Worm (Caenorhabditis elegans) whole organism, late embryonic: ENCODE results near the gene C47E12.13.

Source experiments
- T23F11.4 ChIP-seq: fragments of 200-800 bp; sonication (Bioruptor generic); optimal IDR thresholded peaks from 2 replicates; lab custom pipeline; 2018; ENCODE audit warnings: mild to moderate bottlenecking, missing genetic modification characterization, missing compliant biosample characterization
- Y22D7AL.16 ChIP-seq: sonication (generic microtip); optimal IDR thresholded peaks from 2 replicates; lab custom pipeline; 2016; ENCODE audit warnings: missing genetic modification characterization, missing compliant biosample characterization
- ahr-1 ChIP-seq: sonication (generic microtip); optimal IDR thresholded peaks from 2 replicates; lab custom pipeline; 2016; ENCODE audit warnings: missing genetic modification characterization, missing compliant biosample characterization
- ceh-14 ChIP-seq: sonication (generic microtip); optimal IDR thresholded peaks from 2 replicates; lab custom pipeline; 2016; ENCODE audit warnings: missing genotype, missing genetic modification characterization, missing compliant biosample characterization
- ceh-24 ChIP-seq: sonication (generic microtip); optimal IDR thresholded peaks from 2 replicates; lab custom pipeline; 2016; ENCODE audit warnings: mild to moderate bottlenecking, missing genetic modification characterization, missing compliant biosample characterization
- ceh-31 ChIP-seq: sonication (generic microtip); optimal IDR thresholded peaks from 2 replicates; lab custom pipeline; 2016; ENCODE audit warnings: missing genetic modification characterization, missing compliant biosample characterization
- ceh-34 ChIP-seq: sonication (generic microtip); optimal IDR thresholded peaks from 2 replicates; lab custom pipeline; 2016; ENCODE audit warnings: mild to moderate bottlenecking, missing genetic modification characterization, missing compliant biosample characterization
- ceh-6 ChIP-seq: fragments of 200-800 bp; sonication (Bioruptor generic); optimal IDR thresholded peaks from 2 replicates; lab custom pipeline; 2018; ENCODE audit warnings: mild to moderate bottlenecking, missing genetic modification characterization, missing compliant biosample characterization
- che-1 ChIP-seq: sonication (generic microtip); optimal IDR thresholded peaks from 2 replicates; lab custom pipeline; 2016; ENCODE audit warnings: mild to moderate bottlenecking, missing genetic modification characterization, missing compliant biosample characterization
- dmd-4 ChIP-seq: sonication (generic microtip); optimal IDR thresholded peaks from 2 replicates; lab custom pipeline; 2016; ENCODE audit warnings: borderline replicate concordance, missing genetic modification characterization, missing compliant biosample characterization
- elt-2 ChIP-seq: sonication (generic microtip); optimal IDR thresholded peaks from 2 replicates; lab custom pipeline; 2016; ENCODE audit warnings: missing genetic modification reagents, missing genetic modification characterization, missing compliant biosample characterization
- eyg-1 ChIP-seq: sonication (generic microtip); optimal IDR thresholded peaks from 2 replicates; lab custom pipeline; 2016; ENCODE audit warnings: missing genotype, missing genetic modification characterization, missing compliant biosample characterization
- gmeb-2 ChIP-seq: sonication (generic microtip); optimal IDR thresholded peaks from 2 replicates; lab custom pipeline; 2016; ENCODE audit warnings: missing genetic modification characterization, inconsistent platforms, missing compliant biosample characterization
- hlh-15 ChIP-seq: sonication (generic microtip); optimal IDR thresholded peaks from 2 replicates; lab custom pipeline; 2016; ENCODE audit warnings: missing genetic modification characterization, missing compliant biosample characterization
- hlh-30 ChIP-seq: sonication (generic microtip); optimal IDR thresholded peaks from 2 replicates; lab custom pipeline; 2017; ENCODE audit warnings: antibody characterized with exemption, missing genetic modification characterization, missing compliant biosample characterization; ENCODE audit not compliant: insufficient read depth
- hlh-6 ChIP-seq: sonication (generic microtip); optimal IDR thresholded peaks from 2 replicates; lab custom pipeline; 2016; ENCODE audit warnings: missing genotype, missing genetic modification characterization, missing compliant biosample characterization
- hlh-8 ChIP-seq: sonication (generic microtip); optimal IDR thresholded peaks from 2 replicates; lab custom pipeline; 2016; ENCODE audit warnings: missing genotype, missing genetic modification characterization, missing compliant biosample characterization
- lim-6 ChIP-seq: sonication (generic microtip); optimal IDR thresholded peaks from 2 replicates; lab custom pipeline; 2016; ENCODE audit warnings: missing genetic modification characterization, missing compliant biosample characterization
- madf-2 ChIP-seq: sonication (generic microtip); optimal IDR thresholded peaks from 2 replicates; lab custom pipeline; 2017; ENCODE audit warnings: missing genetic modification characterization, missing compliant biosample characterization
- mec-3 ChIP-seq: sonication (generic microtip); optimal IDR thresholded peaks from 2 replicates; lab custom pipeline; 2016; ENCODE audit warnings: borderline replicate concordance, missing genetic modification characterization, missing compliant biosample characterization
- nfya-1 ChIP-seq: sonication (generic microtip); optimal IDR thresholded peaks from 2 replicates; lab custom pipeline; 2017; ENCODE audit warnings: missing genetic modification characterization, mild to moderate bottlenecking, missing compliant biosample characterization, antibody characterized with exemption, moderate library complexity
- npax-4 ChIP-seq: sonication (generic microtip); optimal IDR thresholded peaks from 2 replicates; lab custom pipeline; 2016; ENCODE audit warnings: missing genetic modification characterization, missing compliant biosample characterization
- odd-2 ChIP-seq: sonication (generic microtip); optimal IDR thresholded peaks from 2 replicates; lab custom pipeline; 2017; ENCODE audit warnings: antibody characterized with exemption, mild to moderate bottlenecking, missing genetic modification characterization, missing compliant biosample characterization
- pag-3 ChIP-seq: sonication (generic microtip); optimal IDR thresholded peaks from 2 replicates; lab custom pipeline; 2016; ENCODE audit warnings: missing compliant biosample characterization, missing genetic modification characterization, borderline replicate concordance
- pqm-1 ChIP-seq: sonication (generic microtip); optimal IDR thresholded peaks from 2 replicates; lab custom pipeline; 2016; ENCODE audit warnings: missing genetic modification characterization, missing compliant biosample characterization
- ref-2 ChIP-seq: sonication (generic microtip); optimal IDR thresholded peaks from 2 replicates; lab custom pipeline; 2016; ENCODE audit warnings: missing genetic modification characterization, missing compliant biosample characterization
- sox-2 ChIP-seq: fragments of 200-800 bp; sonication (Bioruptor generic); IDR thresholded peaks from 2 replicates; pipeline ENCODE4 v1.3.6; 2022; ENCODE audit warnings: missing genetic modification reagents, missing genetic modification characterization, missing compliant biosample characterization
- tbx-2 ChIP-seq: sonication (generic microtip); optimal IDR thresholded peaks from 2 replicates; lab custom pipeline; 2016; ENCODE audit warnings: missing genetic modification characterization, missing compliant biosample characterization
- ttx-3 ChIP-seq: sonication (generic microtip); optimal IDR thresholded peaks from 2 replicates; lab custom pipeline; 2016; ENCODE audit warnings: missing genetic modification reagents, missing genetic modification characterization, missing compliant biosample characterization
- unc-3 ChIP-seq, 2 experiments: fragments of 200-800 bp in 1 of 2; sonication (Bioruptor generic) in 1 of 2; sonication (generic microtip) in 1 of 2; conservative IDR thresholded peaks in 1 of 2; optimal IDR thresholded peaks in 1 of 2; 2 replicates each; pipeline versions ENCODE4 v1.3.6 to Lab custom; 2016 to 2022; ENCODE audit warnings: missing compliant biosample characterization in 2 of 2, missing genetic modification characterization in 2 of 2, missing genetic modification reagents in 1 of 2
- zip-5 ChIP-seq: sonication (generic microtip); optimal IDR thresholded peaks from 2 replicates; lab custom pipeline; 2016; ENCODE audit warnings: missing genetic modification characterization, missing compliant biosample characterization

Gene C47E12.13

ce11 chrIV:9977602-9978172 lies 29.0 kb downstream of the C47E12.13 start, which contains the start of gene dhp-2:
dhp-2 (plus strand) TSS chrIV:9978122.
- no peak for TF ChIP-seq che-1 (tag; lab: Kevin White, UChicago)
- TF ChIP-seq mec-3 (tag; lab: Kevin White, UChicago), result no peak
- TF ChIP-seq tbx-2 (tag; lab: Kevin White, UChicago), result no peak
- TF ChIP-seq npax-4 (tag; lab: Kevin White, UChicago), result no peak

ce11 chrIV:9976284-9976683 lies 30.4 kb downstream of the C47E12.13 start, which contains the start of gene C47E12.14:
C47E12.14 (minus strand) TSS chrIV:9976384.
- TF ChIP-seq pqm-1 (tag; lab: Kevin White, UChicago) (no peak), ceh-6 (GFP tag; lab: Kevin White, UChicago) (no peak), npax-4 (tag; lab: Kevin White, UChicago) (no peak), nfya-1 (no peak), hlh-30 (tag; lab: Kevin White, UChicago) (no peak), hlh-6 (no peak)

ce11 chrIV:9974392-9974791 lies 32.3 kb downstream of the C47E12.13 start, which contains the start of gene C47E12.9:
C47E12.9 (plus strand) TSS chrIV:9974692.
- no peak for TF ChIP-seq hlh-15 (tag; lab: Kevin White, UChicago)
- no peak for TF ChIP-seq pqm-1 (tag; lab: Kevin White, UChicago)
- no peak for TF ChIP-seq mec-3 (tag; lab: Kevin White, UChicago)
- TF ChIP-seq T23F11.4 (GFP tag; lab: Kevin White, UChicago), result no peak
- TF ChIP-seq ref-2, result no peak
- TF ChIP-seq eyg-1 (tag; lab: Kevin White, UChicago), result no peak
- TF ChIP-seq ceh-24, result no peak
- TF ChIP-seq odd-2 (tag; lab: Kevin White, UChicago), result no peak
- no peak for TF ChIP-seq hlh-8 (tag; lab: Kevin White, UChicago)
- TF ChIP-seq Y22D7AL.16, result no peak
- no peak for TF ChIP-seq madf-2 (tag; lab: Kevin White, UChicago)
- no peak for TF ChIP-seq dmd-4
- TF ChIP-seq, all 69 proteins: peak for 0

- no peak for TF ChIP-seq sox-2 (GFP tag; lab: Robert Waterston, UW)
- no peak for TF ChIP-seq ref-2
- no peak for TF ChIP-seq lim-6 (tag; lab: Kevin White, UChicago)
- TF ChIP-seq, all 69 proteins: peak for 0
These were observed 34.1 kb downstream of the C47E12.13 start, which contains the start of the genes C47E12.12 and C47E12.10 for ce11 chrIV:9972629-9973028. C47E12.12 (minus strand) TSS chrIV:9972729. C47E12.10 (plus strand) TSS chrIV:9972800.

- no peak for TF ChIP-seq elt-2 (tag; lab: Kevin White, UChicago)
- TF ChIP-seq T23F11.4 (GFP tag; lab: Kevin White, UChicago), result no peak
These were observed 37.6 kb downstream of the C47E12.13 start, which contains the start of the genes kin-5 and C47E12.11 for ce11 chrIV:9969081-9969480. kin-5 (minus strand) TSS chrIV:9969181. C47E12.11 (plus strand) TSS chrIV:9969400.

- no peak for TF ChIP-seq pqm-1 (tag; lab: Kevin White, UChicago)
- TF ChIP-seq elt-2 (tag; lab: Kevin White, UChicago), result no peak
- no peak for TF ChIP-seq gmeb-2
- no peak for TF ChIP-seq ttx-3 (tag; lab: Kevin White, UChicago)
- TF ChIP-seq Y22D7AL.16, result no peak
- TF ChIP-seq ceh-31, result no peak
- TF ChIP-seq ceh-14 (tag; lab: Kevin White, UChicago), result no peak
- TF ChIP-seq ahr-1 (tag; lab: Kevin White, UChicago), result no peak
- no peak for TF ChIP-seq zip-5 (tag; lab: Kevin White, UChicago)
- no peak for TF ChIP-seq pag-3 (tag; lab: Kevin White, UChicago)
- no peak for TF ChIP-seq ceh-34 (tag; lab: Kevin White, UChicago)
- no peak for TF ChIP-seq unc-3 (GFP tag; conservative IDR thresholded peaks at IDR 0.05; lab: Robert Waterston, UW)
- TF ChIP-seq unc-3 (tag; optimal IDR thresholded peaks at IDR 0.05; lab: Kevin White, UChicago), result no peak
These were observed 42.7 kb downstream of the C47E12.13 start, which contains the start of gene T13H10.2 for ce11 chrIV:9963945-9964344. T13H10.2 (plus strand) TSS chrIV:9964245.
